Worm (Caenorhabditis elegans): Measurements from ENCODE around the gene sru-27.
A peak's percentile ranks its signal among the peaks of the same experiment; 100 is the strongest.

The sru-27 gene

ce11 chrV:1491510-1491909, 7.7 kb upstream of the sru-27 start, which contains the start of gene C38C3.6:
Gene C38C3.6 (minus strand): TSS chrV:1491610.
- no peak for TF ChIP-seq tbx-7 (tag; optimal IDR thresholded peaks at IDR 0.05)
- no peak for TF ChIP-seq rnt-1 (tag; optimal IDR thresholded peaks at IDR 0.05)

ce11 chrV:1494469-1494868, 4.8 kb upstream of the sru-27 start, which contains the start of gene spig-7:
Gene spig-7 (plus strand): TSS chrV:1494769.
- TF ChIP-seq fax-1 (tag; optimal IDR thresholded peaks at IDR 0.05) = no peak
- no peak for TF ChIP-seq ahr-1 (tag; optimal IDR thresholded peaks at IDR 0.05)
- no peak for TF ChIP-seq gmeb-2 (tag; optimal IDR thresholded peaks at IDR 0.05)
- no peak for TF ChIP-seq lin-11 (tag; optimal IDR thresholded peaks at IDR 0.05)
- TF ChIP-seq ceh-30 (tag; optimal IDR thresholded peaks at IDR 0.05) = no peak
- no peak for TF ChIP-seq ttx-3 (tag; optimal IDR thresholded peaks at IDR 0.05)
- TF ChIP-seq rnt-1 (tag; optimal IDR thresholded peaks at IDR 0.05) = no peak
- no peak for TF ChIP-seq ceh-9 (tag; optimal IDR thresholded peaks at IDR 0.05)
- no peak for TF ChIP-seq T23F11.4 (GFP tag; optimal IDR thresholded peaks at IDR 0.05)
- no peak for TF ChIP-seq ztf-16 (tag; optimal IDR thresholded peaks at IDR 0.05)
- TF ChIP-seq unc-3 (GFP tag; conservative IDR thresholded peaks at IDR 0.05) = no peak
- TF ChIP-seq unc-3 (tag; optimal IDR thresholded peaks at IDR 0.05) = no peak
- no peak for TF ChIP-seq nhr-11 (tag; optimal IDR thresholded peaks at IDR 0.05)
- TF ChIP-seq lim-6 (tag; optimal IDR thresholded peaks at IDR 0.05) = no peak
- no peak for TF ChIP-seq dve-1 (tag; optimal IDR thresholded peaks at IDR 0.05)
- TF ChIP-seq K09A11.1 (tag; optimal IDR thresholded peaks at IDR 0.05; ENCODE audit: insufficient read depth) = no peak
- no peak for TF ChIP-seq hlh-6 (tag; optimal IDR thresholded peaks at IDR 0.05)
- no peak for TF ChIP-seq zip-5 (tag; optimal IDR thresholded peaks at IDR 0.05)
- no peak for TF ChIP-seq pha-2 (tag; optimal IDR thresholded peaks at IDR 0.05)
- TF ChIP-seq tbx-7 (tag; optimal IDR thresholded peaks at IDR 0.05) = no peak

ce11 chrV:1495334-1495733, 3.9 kb upstream of the sru-27 start, which contains the start of gene C38C3.3:
Gene C38C3.3 (plus strand): TSS chrV:1495634.
- TF ChIP-seq ceh-18 (tag; optimal IDR thresholded peaks at IDR 0.05) = no peak
- TF ChIP-seq F13H6.1 (tag; optimal IDR thresholded peaks at IDR 0.05) = no peak
- TF ChIP-seq pha-4 (tag; optimal IDR thresholded peaks at IDR 0.05) = no peak
- TF ChIP-seq ceh-24 (tag; optimal IDR thresholded peaks at IDR 0.05) = no peak
- TF ChIP-seq mec-3 (tag; optimal IDR thresholded peaks at IDR 0.05; ENCODE audit: borderline replicate concordance) = no peak
- no peak for TF ChIP-seq pqm-1 (tag; optimal IDR thresholded peaks at IDR 0.05)
- TF ChIP-seq che-1 (tag; optimal IDR thresholded peaks at IDR 0.05) = no peak

ce11 chrV:1495752-1496151, 3.5 kb upstream of the sru-27 start:
- no peak for TF ChIP-seq ets-4 (tag; optimal IDR thresholded peaks at IDR 0.05)
- TF ChIP-seq pros-1 (tag; optimal IDR thresholded peaks at IDR 0.05) = no peak
- TF ChIP-seq ceh-48 (tag; optimal IDR thresholded peaks at IDR 0.05) = peak; percentile 16
- no peak for TF ChIP-seq pax-1 (tag; optimal IDR thresholded peaks at IDR 0.05)

- TF ChIP-seq hlh-6 (tag; optimal IDR thresholded peaks at IDR 0.05) (no peak), pqm-1 (tag; optimal IDR thresholded peaks at IDR 0.05) (no peak), fkh-6 (tag; optimal IDR thresholded peaks at IDR 0.05) (no peak), unc-3 (GFP tag; conservative IDR thresholded peaks at IDR 0.05) (no peak), unc-3 (tag; optimal IDR thresholded peaks at IDR 0.05) (no peak), pag-3 (tag; optimal IDR thresholded peaks at IDR 0.05; ENCODE audit: borderline replicate concordance) (no peak)
Measured at ce11 chrV:1505995-1506394, 6.8 kb downstream of the sru-27 start, which contains the start of gene sru-28. Gene sru-28 (plus strand): TSS chrV:1506295.

ce11 chrV:1511537-1511936, 12.3 kb downstream of the sru-27 start, which contains the start of gene nhr-260:
Gene nhr-260 (minus strand): TSS chrV:1511637.
- no peak for TF ChIP-seq nhr-232 (tag; optimal IDR thresholded peaks at IDR 0.05)
- TF ChIP-seq ceh-31 (tag; optimal IDR thresholded peaks at IDR 0.05) = no peak
- TF ChIP-seq unc-42 (tag; optimal IDR thresholded peaks at IDR 0.05) = no peak
- no peak for TF ChIP-seq ceh-19 (GFP tag; optimal IDR thresholded peaks at IDR 0.05)
- TF ChIP-seq nfya-1 (tag; optimal IDR thresholded peaks at IDR 0.05) = no peak
- no peak for TF ChIP-seq ceh-18 (tag; optimal IDR thresholded peaks at IDR 0.05)
- no peak for TF ChIP-seq ceh-34 (tag; optimal IDR thresholded peaks at IDR 0.05)
- no peak for TF ChIP-seq ceh-2 (tag; optimal IDR thresholded peaks at IDR 0.05)
- no peak for TF ChIP-seq pag-3 (tag; optimal IDR thresholded peaks at IDR 0.05; ENCODE audit: borderline replicate concordance)
- TF ChIP-seq pha-4 (tag; optimal IDR thresholded peaks at IDR 0.05) = no peak
- TF ChIP-seq rnt-1 (tag; optimal IDR thresholded peaks at IDR 0.05) = no peak
- no peak for TF ChIP-seq syd-9 (tag; optimal IDR thresholded peaks at IDR 0.05)
- TF ChIP-seq fkh-6 (tag; optimal IDR thresholded peaks at IDR 0.05) = no peak
- no peak for TF ChIP-seq ceh-9 (tag; optimal IDR thresholded peaks at IDR 0.05)
- TF ChIP-seq dmd-4 (tag; optimal IDR thresholded peaks at IDR 0.05; ENCODE audit: borderline replicate concordance) = no peak
- no peak for TF ChIP-seq pax-1 (tag; optimal IDR thresholded peaks at IDR 0.05)
- TF ChIP-seq elt-2 (tag; optimal IDR thresholded peaks at IDR 0.05) = no peak
- no peak for TF ChIP-seq unc-86 (tag; optimal IDR thresholded peaks at IDR 0.05)
